Worm (Caenorhabditis elegans) whole organism, L2 larva: ENCODE results near the gene sqv-8.

Source experiments
- F13H6.1 ChIP-seq: sonication (generic microtip); optimal IDR thresholded peaks from 2 replicates; lab custom pipeline; 2016; ENCODE audit warnings: missing genetic modification characterization, missing compliant biosample characterization
- R02D3.7 ChIP-seq: fragments of 150-350 bp; optimal IDR thresholded peaks from 2 replicates; lab custom pipeline; 2014; ENCODE audit warnings: missing biosample characterization, missing genetic modification characterization
- Y55F3AM.14 ChIP-seq: fragments of 200-800 bp; sonication (Bioruptor generic); optimal IDR thresholded peaks from 2 replicates; lab custom pipeline; 2018; ENCODE audit warnings: mild to moderate bottlenecking, missing genetic modification characterization, missing compliant biosample characterization
- ZK546.5 ChIP-seq: sonication (generic microtip); optimal IDR thresholded peaks from 2 replicates; lab custom pipeline; 2017; ENCODE audit warnings: missing biosample characterization, missing genetic modification characterization
- alr-1 ChIP-seq: fragments of 150-350 bp; optimal IDR thresholded peaks from 2 replicates; lab custom pipeline; 2014; ENCODE audit warnings: missing biosample characterization, missing genetic modification characterization
- aly-2 ChIP-seq: fragments of 150-350 bp; optimal IDR thresholded peaks from 2 replicates; lab custom pipeline; 2014; ENCODE audit warnings: missing biosample characterization, missing genetic modification characterization
- blmp-1 ChIP-seq: sonication (generic microtip); optimal IDR thresholded peaks from 2 replicates; lab custom pipeline; 2017; ENCODE audit warnings: missing genetic modification characterization, mild to moderate bottlenecking, missing compliant biosample characterization, antibody characterized with exemption, moderate library complexity; ENCODE audit not compliant: insufficient read depth
- ceh-16 ChIP-seq: fragments of 150-350 bp; optimal IDR thresholded peaks from 2 replicates; lab custom pipeline; 2014; ENCODE audit warnings: missing biosample characterization, missing genetic modification characterization
- ceh-82 ChIP-seq: fragments of 150-350 bp; optimal IDR thresholded peaks from 2 replicates; lab custom pipeline; 2014; ENCODE audit warnings: missing biosample characterization, missing genetic modification characterization
- crh-2 ChIP-seq: sonication (generic microtip); optimal IDR thresholded peaks from 2 replicates; lab custom pipeline; 2017; ENCODE audit warnings: missing biosample characterization, missing genetic modification characterization
- dmd-4 ChIP-seq: sonication (generic microtip); optimal IDR thresholded peaks from 2 replicates; lab custom pipeline; 2017; ENCODE audit warnings: missing biosample characterization, missing genetic modification characterization
- egl-27 ChIP-seq: sonication (generic microtip); optimal IDR thresholded peaks from 3 replicates; lab custom pipeline; 2017; ENCODE audit warnings: missing biosample characterization, missing genetic modification reagents, missing genetic modification characterization
- elt-1 ChIP-seq: fragments of 150-350 bp; optimal IDR thresholded peaks from 2 replicates; lab custom pipeline; 2014; ENCODE audit warnings: missing biosample characterization, missing genetic modification characterization
- fos-1 ChIP-seq: fragments of 150-350 bp; optimal IDR thresholded peaks from 2 replicates; lab custom pipeline; 2014; ENCODE audit warnings: missing biosample characterization, missing genetic modification characterization
- gmeb-1 ChIP-seq: fragments of 150-350 bp; optimal IDR thresholded peaks from 2 replicates; lab custom pipeline; 2014; ENCODE audit warnings: missing biosample characterization, missing genetic modification characterization
- lin-11 ChIP-seq: fragments of 150-350 bp; sonication (generic microtip); optimal IDR thresholded peaks from 2 replicates; lab custom pipeline; 2014; ENCODE audit warnings: missing biosample characterization, missing genetic modification characterization, inconsistent platforms, mixed read lengths
- lin-13 ChIP-seq: fragments of 150-350 bp; optimal IDR thresholded peaks from 2 replicates; lab custom pipeline; 2014; ENCODE audit warnings: missing biosample characterization, missing genetic modification reagents, missing genetic modification characterization
- lin-39 ChIP-seq: fragments of 150-350 bp; optimal IDR thresholded peaks from 2 replicates; lab custom pipeline; 2014; ENCODE audit warnings: missing biosample characterization, missing genetic modification reagents, missing genetic modification characterization
- lsy-2 ChIP-seq, 2 experiments: fragments of 150-350 bp in 1 of 2; sonication (generic microtip) in 1 of 2; optimal IDR thresholded peaks; 2 replicates each; lab custom pipeline; 2014 to 2017; ENCODE audit warnings: missing biosample characterization in 2 of 2, missing genetic modification characterization in 2 of 2
- mdl-1 ChIP-seq, 2 experiments: fragments of 150-350 bp in 1 of 2; sonication (generic microtip) in 1 of 2; optimal IDR thresholded peaks; 2 replicates each; lab custom pipeline; 2017; ENCODE audit warnings: missing biosample characterization in 2 of 2, missing genetic modification characterization in 2 of 2
- nhr-10 ChIP-seq: sonication (generic microtip); optimal IDR thresholded peaks from 2 replicates; lab custom pipeline; 2017; ENCODE audit warnings: missing biosample characterization, missing genetic modification characterization
- nhr-129 ChIP-seq: fragments of 150-350 bp; optimal IDR thresholded peaks from 2 replicates; lab custom pipeline; 2014; ENCODE audit warnings: missing biosample characterization, missing genetic modification characterization
- nhr-21 ChIP-seq: fragments of 150-350 bp; optimal IDR thresholded peaks from 2 replicates; lab custom pipeline; 2014; ENCODE audit warnings: missing biosample characterization, missing genetic modification characterization
- nhr-23 ChIP-seq: fragments of 150-350 bp; optimal IDR thresholded peaks from 2 replicates; lab custom pipeline; 2014; ENCODE audit warnings: missing biosample characterization, missing genetic modification reagents, missing genetic modification characterization
- nhr-25 ChIP-seq: fragments of 150-350 bp; sonication (generic microtip); optimal IDR thresholded peaks from 3 replicates; lab custom pipeline; 2014; ENCODE audit warnings: missing biosample characterization, missing genetic modification characterization
- nhr-6 ChIP-seq: fragments of 150-350 bp; optimal IDR thresholded peaks from 2 replicates; lab custom pipeline; 2014; ENCODE audit warnings: missing biosample characterization, missing genetic modification characterization
- nhr-77 ChIP-seq: fragments of 150-350 bp; optimal IDR thresholded peaks from 2 replicates; lab custom pipeline; 2014; ENCODE audit warnings: missing biosample characterization, missing genetic modification characterization
- sem-4 ChIP-seq: fragments of 150-350 bp; optimal IDR thresholded peaks from 2 replicates; lab custom pipeline; 2014; ENCODE audit warnings: missing biosample characterization, missing genetic modification reagents, missing genetic modification characterization
- sma-3 ChIP-seq: sonication (generic microtip); optimal IDR thresholded peaks from 2 replicates; lab custom pipeline; 2016; ENCODE audit warnings: missing genetic modification reagents, missing genetic modification characterization, missing compliant biosample characterization
- sma-9 ChIP-seq, 2 experiments: fragments of 150-350 bp in 1 of 2; sonication (generic microtip) in 1 of 2; optimal IDR thresholded peaks; 2 replicates each; lab custom pipeline; 2014 to 2016; ENCODE audit warnings: missing genetic modification characterization in 2 of 2, mild to moderate bottlenecking in 1 of 2, missing biosample characterization in 1 of 2, missing compliant biosample characterization in 1 of 2, missing genetic modification reagents in 1 of 2, moderate library complexity in 1 of 2
- snpc-4 ChIP-seq: fragments of 150-350 bp; optimal IDR thresholded peaks from 2 replicates; lab custom pipeline; 2014; ENCODE audit warnings: missing biosample characterization, missing genetic modification characterization
- unc-55 ChIP-seq: fragments of 150-350 bp; sonication (generic microtip); optimal IDR thresholded peaks from 3 replicates; lab custom pipeline; 2014; ENCODE audit warnings: missing biosample characterization, missing genetic modification reagents, missing genetic modification characterization
- zag-1 ChIP-seq: fragments of 150-350 bp; optimal IDR thresholded peaks from 2 replicates; lab custom pipeline; 2014; ENCODE audit warnings: missing biosample characterization, missing genetic modification characterization
- ztf-1 ChIP-seq: fragments of 200-800 bp; sonication (Bioruptor generic); conservative IDR thresholded peaks from 2 replicates; pipeline ENCODE4 v1.3.6; 2022; ENCODE audit warnings: missing genetic modification characterization, missing compliant biosample characterization
- ztf-11 ChIP-seq: sonication (generic microtip); optimal IDR thresholded peaks from 2 replicates; lab custom pipeline; 2017; ENCODE audit warnings: missing biosample characterization, missing genetic modification characterization

The sqv-8 gene

DNA sequence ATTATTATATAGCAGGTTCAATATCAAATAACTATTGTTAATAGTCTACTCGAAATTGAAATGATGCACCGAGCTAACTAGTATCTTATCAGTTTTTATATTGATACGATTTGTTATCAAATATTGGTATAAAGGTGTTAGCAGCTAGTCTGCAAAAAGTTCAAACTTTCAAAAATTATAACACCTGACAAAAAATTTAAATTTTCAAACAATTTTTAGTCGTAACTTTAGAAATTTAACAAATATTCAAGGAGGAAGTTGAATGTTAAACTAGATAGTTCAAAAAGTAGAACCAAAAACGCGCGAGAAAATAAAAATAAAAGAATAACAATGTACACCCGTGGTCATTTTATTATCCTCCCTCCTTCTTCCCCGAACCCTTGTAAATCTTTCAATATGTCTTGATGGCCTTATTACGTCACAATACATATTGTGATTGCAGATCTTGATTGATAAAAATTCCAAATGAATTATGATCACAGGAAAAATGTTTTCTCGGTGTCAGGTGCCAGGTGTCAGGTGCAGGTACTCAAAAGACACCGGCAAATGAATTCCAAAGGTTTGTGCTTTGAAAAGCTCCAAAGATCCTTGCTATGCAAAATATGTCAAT lies 8.9 kb downstream of the sqv-8 start, which contains the start of gene ZK1307.1:
ZK1307.1 (minus strand) TSS at position 51 of the 610 bp plus-strand sequence.
- no peak for TF ChIP-seq ceh-82 (tag; lab: Kevin White, UChicago)
- peak; percentile 18 for TF ChIP-seq nhr-129
- TF ChIP-seq sma-9 (GFP tag; optimal IDR thresholded peaks at IDR 0.05; lab: Kevin White, UChicago) = peak; percentile 17
- no peak for TF ChIP-seq sma-9 (tag; optimal IDR thresholded peaks at IDR 0.05; lab: Kevin White, UChicago)
- no peak for TF ChIP-seq nhr-10

DNA sequence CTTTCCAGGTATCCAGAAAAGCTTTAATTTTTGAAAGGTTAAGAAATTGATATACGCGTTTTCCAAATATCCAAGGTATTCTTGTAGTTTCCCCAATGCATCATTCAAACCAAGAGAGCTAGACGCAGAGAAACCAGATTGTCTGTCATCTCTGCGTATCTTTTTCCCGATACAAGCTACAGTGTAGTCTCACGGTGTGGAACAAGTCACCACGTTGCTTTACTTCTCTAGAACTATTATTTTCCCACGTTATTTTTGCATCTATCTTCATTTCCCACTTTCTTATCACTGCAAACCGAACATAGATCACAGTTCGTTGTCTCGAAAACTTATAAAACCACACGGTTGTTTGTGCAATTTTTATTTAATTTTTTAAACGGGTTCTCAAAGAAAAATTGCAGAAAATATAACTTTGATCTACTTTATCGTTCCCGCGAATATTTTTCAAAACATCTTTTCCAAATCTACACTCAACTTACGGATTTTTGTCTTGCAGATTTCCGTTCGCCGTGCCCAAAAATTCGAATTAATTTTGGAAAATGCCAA lies 9.5 kb downstream of the sqv-8 start, which contains the start of gene gstk-1:
gstk-1 (plus strand) TSS at position 496 of the 546 bp plus-strand sequence.
- TF ChIP-seq nhr-77 (tag; lab: Kevin White, UChicago) = no peak
- TF ChIP-seq sma-3 (GFP tag; lab: Kevin White, UChicago) = peak; percentile 54
- TF ChIP-seq mdl-1 (tag; optimal IDR thresholded peaks at IDR 0.05; lab: Kevin White, UChicago) = peak in 1 of 2 experiments; percentile 42
- TF ChIP-seq lin-13 = peak; percentile 82
- no peak for TF ChIP-seq nhr-25
- no peak for TF ChIP-seq unc-55 (GFP tag; lab: Kevin White, UChicago)
- TF ChIP-seq ZK546.5 (tag; lab: Kevin White, UChicago) = no peak
- no peak for TF ChIP-seq ceh-16 (tag; lab: Kevin White, UChicago)
- no peak for TF ChIP-seq Y55F3AM.14 (GFP tag; lab: Kevin White, UChicago)
- TF ChIP-seq gmeb-1 (tag; lab: Kevin White, UChicago) = no peak
- TF ChIP-seq blmp-1 (tag; lab: Kevin White, UChicago) = peak; percentile 25
- TF ChIP-seq sem-4 (tag; lab: Kevin White, UChicago) = no peak
- no peak for TF ChIP-seq snpc-4 (tag; lab: Kevin White, UChicago)
- no peak for TF ChIP-seq aly-2 (tag; lab: Kevin White, UChicago)
- TF ChIP-seq lsy-2 (tag; optimal IDR thresholded peaks at IDR 0.05; lab: Kevin White, UChicago) = peak in 1 of 2 experiments; percentile 35
- no peak for TF ChIP-seq nhr-23 (tag; lab: Kevin White, UChicago)
- TF ChIP-seq sma-9 (GFP tag; optimal IDR thresholded peaks at IDR 0.05; lab: Kevin White, UChicago) = peak; percentile 89
- TF ChIP-seq sma-9 (tag; optimal IDR thresholded peaks at IDR 0.05; lab: Kevin White, UChicago) = no peak
- TF ChIP-seq ztf-1 (GFP tag; lab: Robert Waterston, UW) = no peak
- no peak for TF ChIP-seq R02D3.7 (tag; lab: Kevin White, UChicago)
- no peak for TF ChIP-seq lin-39 (tag; lab: Kevin White, UChicago)
- peak; percentile 44 for TF ChIP-seq fos-1
- TF ChIP-seq egl-27 (tag; lab: Kevin White, UChicago) = no peak
- TF ChIP-seq nhr-21 (tag; lab: Kevin White, UChicago) = peak; percentile 59
- TF ChIP-seq dmd-4 = no peak
- TF ChIP-seq ztf-11 = no peak
- no peak for TF ChIP-seq lin-11 (tag; lab: Kevin White, UChicago)
- TF ChIP-seq nhr-10 = no peak
- TF ChIP-seq crh-2 (tag; lab: Kevin White, UChicago) = peak; percentile 81
- peak; percentile 11 for TF ChIP-seq F13H6.1 (tag; lab: Kevin White, UChicago)
- TF ChIP-seq alr-1 = no peak

DNA sequence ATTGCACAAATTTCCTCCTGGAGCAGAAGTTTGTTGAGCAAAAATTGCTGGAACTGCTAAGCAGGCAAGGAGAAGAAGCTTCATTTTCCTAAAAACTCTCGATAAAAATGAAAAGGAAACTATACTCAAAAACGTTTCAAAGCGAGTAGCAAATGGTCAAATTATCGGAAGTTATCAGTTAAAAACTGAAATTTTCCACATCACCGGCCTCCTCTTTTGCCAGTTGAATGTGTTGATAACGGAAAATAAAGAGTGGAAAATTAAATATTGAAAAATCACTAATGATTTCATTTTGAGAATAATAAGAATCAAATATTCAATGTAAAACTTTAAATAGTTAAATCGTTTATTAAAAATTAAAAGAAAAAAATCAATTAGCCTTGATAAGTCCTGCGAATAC lies 12.1 kb downstream of the sqv-8 start, which contains the start of gene ZK1320.2:
ZK1320.2 (minus strand) TSS at position 88 of the 400 bp plus-strand sequence.
- TF ChIP-seq snpc-4 (tag; lab: Kevin White, UChicago) (no peak), elt-1 (tag; lab: Kevin White, UChicago) (no peak), crh-2 (tag; lab: Kevin White, UChicago) (peak; percentile 52), ztf-1 (GFP tag; lab: Robert Waterston, UW) (no peak), sma-9 (GFP tag; optimal IDR thresholded peaks at IDR 0.05; lab: Kevin White, UChicago) (no peak), sma-9 (tag; optimal IDR thresholded peaks at IDR 0.05; lab: Kevin White, UChicago) (no peak), blmp-1 (tag; lab: Kevin White, UChicago) (no peak), nhr-10 (no peak), zag-1 (no peak), gmeb-1 (tag; lab: Kevin White, UChicago) (no peak), nhr-6 (tag; lab: Kevin White, UChicago) (no peak), nhr-23 (tag; lab: Kevin White, UChicago) (no peak), ceh-16 (tag; lab: Kevin White, UChicago) (no peak), fos-1 (peak; percentile 79), dmd-4 (no peak)
